Worm (Caenorhabditis elegans) whole organism, L1 larva: ENCODE measurements around the gene col-160.

Source experiments
- Y116A8C.19 ChIP-seq: sonication (generic microtip); optimal IDR thresholded peaks from 2 replicates; lab custom pipeline; 2016; ENCODE audit warnings: missing compliant biosample characterization, missing genetic modification characterization, borderline replicate concordance
- ama-1 ChIP-seq: fragments of 150-350 bp; optimal IDR thresholded peaks from 2 replicates; lab custom pipeline; 2014
- nhr-71 ChIP-seq: sonication (generic microtip); optimal IDR thresholded peaks from 2 replicates; lab custom pipeline; 2016; ENCODE audit warnings: mild to moderate bottlenecking, missing genetic modification characterization, moderate library complexity, missing compliant biosample characterization
- snpc-4 ChIP-seq: fragments of 150-350 bp; optimal IDR thresholded peaks from 2 replicates; lab custom pipeline; 2014; ENCODE audit warnings: missing biosample characterization, missing genetic modification characterization
- zag-1 ChIP-seq: fragments of 150-350 bp; optimal IDR thresholded peaks from 2 replicates; lab custom pipeline; 2014; ENCODE audit warnings: missing biosample characterization, missing genetic modification characterization
- ztf-4 ChIP-seq: fragments of 150-350 bp; optimal IDR thresholded peaks from 2 replicates; lab custom pipeline; 2014; ENCODE audit warnings: missing biosample characterization, missing genetic modification characterization

- no peak for TF ChIP-seq nhr-71 (tag; lab: Kevin White, UChicago)
- no peak for TF ChIP-seq zag-1
- no peak for TF ChIP-seq ztf-4 (tag; lab: Kevin White, UChicago)
- TF ChIP-seq Y116A8C.19 (tag; lab: Kevin White, UChicago): no peak
- no peak for TF ChIP-seq snpc-4 (tag; lab: Kevin White, UChicago)
- TF ChIP-seq ama-1: no peak
These were observed 40.9 kb downstream of the col-160 start for ce11 chrV:13161052-13161451.
